Worm (Caenorhabditis elegans) whole organism, mixed stage, embryonic: Measurements from ENCODE around the gene spig-4.

Experiments
- blmp-1 ChIP-seq: fragments of 150-350 bp; optimal IDR thresholded peaks from 2 replicates; lab custom pipeline; 2014; ENCODE audit warnings: missing biosample characterization, missing genetic modification characterization
- elt-1 ChIP-seq: sonication (generic microtip); optimal IDR thresholded peaks from 2 replicates; lab custom pipeline; 2017; ENCODE audit warnings: missing genetic modification characterization, mild to moderate bottlenecking, missing compliant biosample characterization, antibody characterized with exemption, moderate library complexity, borderline replicate concordance; ENCODE audit not compliant: insufficient read depth
- mep-1 ChIP-seq: fragments of 150-350 bp; optimal IDR thresholded peaks from 2 replicates; lab custom pipeline; 2017; ENCODE audit warnings: missing biosample characterization, missing genetic modification reagents, missing genetic modification characterization, inconsistent platforms
- snpc-4 ChIP-seq: fragments of 150-350 bp; optimal IDR thresholded peaks from 2 replicates; lab custom pipeline; 2014; ENCODE audit warnings: missing biosample characterization, missing genetic modification characterization
- unc-62 ChIP-seq: fragments of 150-350 bp; optimal IDR thresholded peaks from 2 replicates; lab custom pipeline; 2014; ENCODE audit warnings: missing biosample characterization, missing genetic modification reagents, missing genetic modification characterization

DNA sequence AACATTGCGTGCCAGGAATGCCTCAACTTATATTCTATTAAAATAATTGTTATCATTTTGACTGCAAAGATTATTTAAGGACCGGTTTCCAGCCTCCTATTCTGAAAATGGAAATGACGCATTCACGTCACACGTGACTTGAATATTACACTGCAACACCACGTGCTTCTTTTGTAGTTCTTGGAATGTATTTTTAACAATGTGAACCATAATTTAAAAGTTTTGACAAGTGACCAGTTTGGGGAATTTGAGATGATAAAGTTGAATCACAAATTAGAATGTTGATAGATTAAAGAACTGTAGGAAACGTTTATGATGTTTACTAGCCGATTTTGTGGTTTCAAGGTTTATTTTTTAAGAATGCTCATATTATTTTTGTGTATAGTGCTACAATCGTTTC, 35.0 kb upstream of the spig-4 start, which contains the start of gene F47B8.10:
- no peak for TF ChIP-seq unc-62 (GFP tag; lab: Kevin White, UChicago)
- no peak for TF ChIP-seq blmp-1 (tag; lab: Kevin White, UChicago)
- no peak for TF ChIP-seq elt-1
- no peak for TF ChIP-seq mep-1 (tag; lab: Kevin White, UChicago)
- no peak for TF ChIP-seq snpc-4 (tag; lab: Kevin White, UChicago)
